Worm (Caenorhabditis elegans): Measurements from ENCODE around the gene amt-3.

- TF ChIP-seq scrt-1 (GFP tag; IDR thresholded peaks at IDR 0.05) (no peak), ets-7 (tag; optimal IDR thresholded peaks at IDR 0.05) (no peak), hnd-1 (tag; optimal IDR thresholded peaks at IDR 0.05) (no peak), tbx-37 (GFP tag; conservative IDR thresholded peaks at IDR 0.05) (no peak), ama-1 (optimal IDR thresholded peaks at IDR 0.05) (no peak), flt-1 (GFP tag; IDR thresholded peaks at IDR 0.05) (no peak)
Observed at ce11 chrII:8392215-8392614, 23.3 kb upstream of the amt-3 start.

Data from whole organism, early embryonic.